Fruit fly (Drosophila melanogaster) whole organism: ENCODE results near the gene DCTN6-p27.

Experiments used
- CG8478 ChIP-seq: fragments of >200 bp; optimal IDR thresholded peaks from 2 replicates; lab custom pipeline; 2018; ENCODE audit warnings: inconsistent platforms
- EcR ChIP-seq, 2 experiments: fragments of >200 bp; optimal IDR thresholded peaks; 2 replicates each; lab custom pipeline; 2017; ENCODE audit warnings: missing biosample characterization in 2 of 2, missing genetic modification characterization in 2 of 2, missing genetic modification reagents in 2 of 2
- pan ChIP-seq: fragments of >200 bp; optimal IDR thresholded peaks from 2 replicates; lab custom pipeline; 2017
- psq ChIP-seq: fragments of >200 bp; optimal IDR thresholded peaks from 2 replicates; lab custom pipeline; 2017

- no peak for TF ChIP-seq pan (lab: Kevin White, UChicago)
- no peak for TF ChIP-seq EcR (GFP tag; optimal IDR thresholded peaks at IDR 0.05; lab: Kevin White, UChicago)
- TF ChIP-seq psq (lab: Kevin White, UChicago), result no peak
- no peak for TF ChIP-seq CG8478 (lab: Kevin White, UChicago)
Measured at dm6 chr2L:19088895-19089294, 43.2 kb upstream of the DCTN6-p27 start.
